Fruit fly (Drosophila melanogaster) whole organism, wandering third instar larva: Measurements from ENCODE around the gene drd.

ENCODE experiments used
- Abd-B ChIP-seq: fragments of >200 bp; optimal IDR thresholded peaks from 2 replicates; lab custom pipeline; 2017; ENCODE audit warnings: missing biosample characterization, missing genetic modification characterization
- CG32264 ChIP-seq: fragments of 200-800 bp; sonication (Bioruptor generic); optimal IDR thresholded peaks from 2 replicates; lab custom pipeline; 2016; ENCODE audit warnings: missing biosample characterization, missing genetic modification characterization
- CG9705 ChIP-seq: fragments of 200-800 bp; sonication (Bioruptor generic); optimal IDR thresholded peaks from 2 replicates; lab custom pipeline; 2018; ENCODE audit warnings: missing biosample characterization, mild to moderate bottlenecking, missing genetic modification characterization
- CrebA ChIP-seq: fragments of 200-800 bp; sonication (Bioruptor generic); optimal IDR thresholded peaks from 2 replicates; lab custom pipeline; 2016; ENCODE audit warnings: missing biosample characterization, mild to moderate bottlenecking, missing genetic modification characterization, borderline replicate concordance
- Dfd ChIP-seq: fragments of >200 bp; optimal IDR thresholded peaks from 2 replicates; lab custom pipeline; 2017; ENCODE audit warnings: missing biosample characterization, missing genetic modification characterization
- Dif ChIP-seq: fragments of 200-275, 200-300 bp; sonication (Bioruptor generic); optimal IDR thresholded peaks from 2 replicates; lab custom pipeline; 2018; ENCODE audit warnings: missing biosample characterization, missing genetic modification characterization; ENCODE audit not compliant: partially characterized antibody
- GATAd ChIP-seq: sonication (Bioruptor generic); optimal IDR thresholded peaks from 2 replicates; lab custom pipeline; 2016; ENCODE audit warnings: missing biosample characterization, missing genetic modification characterization
- HLH106 ChIP-seq: fragments of 200-800 bp; optimal IDR thresholded peaks from 3 replicates; lab custom pipeline; 2019; ENCODE audit warnings: missing biosample characterization, mild to moderate bottlenecking, missing genetic modification characterization, moderate library complexity
- Hnf4 ChIP-seq: fragments of 200-800 bp; sonication (Bioruptor generic); optimal IDR thresholded peaks from 2 replicates; lab custom pipeline; 2016; ENCODE audit warnings: missing biosample characterization, mild to moderate bottlenecking, missing genetic modification characterization
- Hr83 ChIP-seq: fragments of 200-300 bp; sonication (Bioruptor generic); optimal IDR thresholded peaks from 2 replicates; lab custom pipeline; 2016; ENCODE audit warnings: missing biosample characterization, mild to moderate bottlenecking, missing genetic modification characterization, moderate library complexity; ENCODE audit not compliant: poor library complexity, severe bottlenecking
- Mio ChIP-seq: sonication (Bioruptor generic); optimal IDR thresholded peaks from 2 replicates; lab custom pipeline; 2016; ENCODE audit warnings: missing biosample characterization, missing genetic modification characterization
- Myc ChIP-seq: fragments of >200 bp; optimal IDR thresholded peaks from 2 replicates; lab custom pipeline; 2017
- N ChIP-seq: fragments of >200 bp; optimal IDR thresholded peaks from 2 replicates; lab custom pipeline; 2018; ENCODE audit warnings: missing biosample characterization, missing external identifiers, missing genetic modification characterization
- OdsH ChIP-seq: fragments of 200-800 bp; sonication (Bioruptor generic); optimal IDR thresholded peaks from 2 replicates; lab custom pipeline; 2016; ENCODE audit warnings: missing biosample characterization, mild to moderate bottlenecking, missing genetic modification characterization
- Rel ChIP-seq, 2 experiments: fragments of 200-800 bp; sonication (Bioruptor generic) in 1 of 2; optimal IDR thresholded peaks; 2 replicates in 1 of 2; 3 replicates in 1 of 2; lab custom pipeline; 2016 to 2019; ENCODE audit warnings: mild to moderate bottlenecking in 2 of 2, missing biosample characterization in 2 of 2, missing genetic modification characterization in 2 of 2, moderate library complexity in 1 of 2
- Sp1 ChIP-seq: fragments of 200-800 bp; sonication (Bioruptor generic); optimal IDR thresholded peaks from 3 replicates; lab custom pipeline; 2019; ENCODE audit warnings: missing biosample characterization, mild to moderate bottlenecking, missing genetic modification characterization, moderate library complexity
- Vsx2 ChIP-seq: fragments of 200-300, 225-300 bp; sonication (Bioruptor generic); optimal IDR thresholded peaks from 2 replicates; lab custom pipeline; 2018; ENCODE audit warnings: missing biosample characterization, missing genetic modification characterization; ENCODE audit not compliant: partially characterized antibody
- brk ChIP-seq: fragments of 200-800 bp; sonication (Bioruptor generic); optimal IDR thresholded peaks from 2 replicates; lab custom pipeline; 2016; ENCODE audit warnings: missing biosample characterization, mild to moderate bottlenecking, missing genetic modification characterization
- dl ChIP-seq, 2 experiments: fragments of 175-275, 200-275 bp in 1 of 2; fragments of 200-275 bp in 1 of 2; sonication (Bioruptor generic); optimal IDR thresholded peaks; lab custom pipeline; 2018; ENCODE audit warnings: mild to moderate bottlenecking in 2 of 2, missing biosample characterization in 2 of 2, missing genetic modification characterization in 2 of 2, moderate library complexity in 2 of 2; ENCODE audit not compliant: partially characterized antibody in 2 of 2, insufficient read depth in 1 of 2
- ey ChIP-seq: fragments of 200-800 bp; sonication (Bioruptor generic); optimal IDR thresholded peaks from 2 replicates; lab custom pipeline; 2016; ENCODE audit warnings: missing biosample characterization, missing genetic modification characterization
- foxo ChIP-seq, 2 experiments: fragments of 200-800 bp; sonication (Bioruptor generic); optimal IDR thresholded peaks; 2 replicates in 1 of 2; 3 replicates in 1 of 2; lab custom pipeline; 2016 to 2017; ENCODE audit warnings: missing biosample characterization in 2 of 2, missing genetic modification characterization in 2 of 2
- fru ChIP-seq: fragments of 200-800 bp; sonication (Bioruptor generic); optimal IDR thresholded peaks from 3 replicates; lab custom pipeline; 2016; ENCODE audit warnings: missing biosample characterization, mild to moderate bottlenecking, missing genetic modification characterization
- h ChIP-seq: fragments of 200-800 bp; sonication (Bioruptor generic); optimal IDR thresholded peaks from 3 replicates; lab custom pipeline; 2016; ENCODE audit warnings: missing biosample characterization, mild to moderate bottlenecking, missing genetic modification characterization
- jim ChIP-seq: fragments of 175-275, 200-325 bp; sonication (Bioruptor generic); optimal IDR thresholded peaks from 2 replicates; lab custom pipeline; 2016; ENCODE audit warnings: missing biosample characterization, mild to moderate bottlenecking, missing genetic modification characterization
- lola ChIP-seq: fragments of >200 bp; optimal IDR thresholded peaks from 2 replicates; lab custom pipeline; 2017; ENCODE audit warnings: missing biosample characterization, missing genetic modification characterization
- pan ChIP-seq: fragments of >200 bp; optimal IDR thresholded peaks from 2 replicates; lab custom pipeline; 2017
- psq ChIP-seq: fragments of 200-800 bp; sonication (Bioruptor generic); optimal IDR thresholded peaks from 3 replicates; lab custom pipeline; 2017; ENCODE audit warnings: missing biosample characterization, mild to moderate bottlenecking, missing genetic modification characterization, moderate library complexity
- rgr ChIP-seq: fragments of 200-800 bp; sonication (Bioruptor generic); optimal IDR thresholded peaks from 3 replicates; lab custom pipeline; 2016; ENCODE audit warnings: missing biosample characterization, mild to moderate bottlenecking, missing genetic modification characterization
- sage ChIP-seq: fragments of 200-800 bp; sonication (Bioruptor generic); optimal IDR thresholded peaks from 2 replicates; lab custom pipeline; 2016; ENCODE audit warnings: missing biosample characterization, mild to moderate bottlenecking, missing genetic modification characterization
- sv ChIP-seq: fragments of 200-800 bp; sonication (Bioruptor generic); optimal IDR thresholded peaks from 3 replicates; lab custom pipeline; 2016; ENCODE audit warnings: missing biosample characterization, missing genetic modification characterization
- tai ChIP-seq: sonication (Bioruptor generic); optimal IDR thresholded peaks from 2 replicates; lab custom pipeline; 2016; ENCODE audit warnings: missing biosample characterization, missing genetic modification characterization
- woc ChIP-seq: sonication (Bioruptor generic); optimal IDR thresholded peaks from 2 replicates; lab custom pipeline; 2016; ENCODE audit warnings: missing biosample characterization, mild to moderate bottlenecking, missing genetic modification characterization

The drd gene

DNA sequence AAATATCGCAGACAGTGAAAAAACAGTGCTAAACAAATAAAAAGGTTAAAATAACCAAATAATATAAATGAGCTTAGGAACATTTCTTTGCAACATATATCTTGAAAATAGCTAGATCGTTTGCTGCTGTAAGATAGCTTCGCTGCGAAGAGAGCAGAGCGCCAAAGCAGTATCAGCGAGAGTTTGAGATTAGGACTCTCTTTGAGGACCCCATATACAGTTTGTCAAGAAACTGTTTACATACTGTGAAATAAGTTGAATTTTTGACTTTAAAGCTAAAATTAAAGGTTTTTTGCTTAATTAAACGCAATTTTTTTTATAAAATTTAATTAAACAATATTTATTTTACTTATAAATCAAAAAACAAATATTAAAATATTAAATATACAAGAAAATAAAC is 48.9 kb upstream of the drd start:
- TF ChIP-seq Mio (GFP tag; lab: Kevin White, UChicago) (no peak), Dfd (GFP tag; lab: Kevin White, UChicago) (no peak), Rel (GFP tag; optimal IDR thresholded peaks at IDR 0.05; lab: Kevin White, UChicago) (no peak), Rel (tag; optimal IDR thresholded peaks at IDR 0.05; lab: Kevin White, UChicago) (no peak), Vsx2 (GFP tag; lab: Kevin White, UChicago) (no peak), fru (GFP tag; lab: Kevin White, UChicago) (no peak), sage (GFP tag; lab: Kevin White, UChicago) (no peak), h (GFP tag; lab: Kevin White, UChicago) (no peak), Myc (lab: Kevin White, UChicago) (no peak), tai (GFP tag; lab: Kevin White, UChicago) (no peak), N (GFP tag; lab: Kevin White, UChicago) (no peak), dl (GFP tag; optimal IDR thresholded peaks at IDR 0.05; lab: Kevin White, UChicago; ENCODE audit: insufficient read depth in 1 of 2, partially characterized antibody in 2 of 2) (no peak)

DNA sequence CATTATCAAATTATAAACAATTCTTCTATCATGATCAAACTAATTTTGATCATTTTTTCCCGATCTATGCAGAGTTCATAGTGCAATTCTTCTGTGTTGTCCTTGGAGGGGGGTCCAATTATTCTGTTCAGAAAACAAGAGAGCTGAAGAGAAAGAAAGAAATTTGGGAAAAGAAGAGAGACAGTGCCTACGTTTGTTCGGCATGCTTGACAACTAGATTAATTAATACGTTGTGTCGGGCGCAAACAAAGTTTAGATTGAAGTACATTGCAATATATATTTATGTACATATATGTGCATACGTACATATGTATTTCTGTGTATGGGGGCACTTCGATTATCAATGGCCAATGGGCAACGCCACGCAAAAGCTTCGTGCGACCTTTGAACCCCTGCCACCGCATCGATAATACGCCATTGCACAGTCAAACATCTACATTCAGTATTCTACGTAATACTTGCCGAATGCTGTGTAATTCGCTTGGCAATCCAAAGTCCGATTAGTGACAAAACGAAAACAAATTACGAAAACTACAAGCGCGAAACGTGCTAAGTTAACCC is 47.9 kb upstream of the drd start:
- TF ChIP-seq sv: no peak
- peak; percentile 28 for TF ChIP-seq Hnf4 (GFP tag; lab: Kevin White, UChicago)
- TF ChIP-seq, all 38 proteins: peak for 1

DNA sequence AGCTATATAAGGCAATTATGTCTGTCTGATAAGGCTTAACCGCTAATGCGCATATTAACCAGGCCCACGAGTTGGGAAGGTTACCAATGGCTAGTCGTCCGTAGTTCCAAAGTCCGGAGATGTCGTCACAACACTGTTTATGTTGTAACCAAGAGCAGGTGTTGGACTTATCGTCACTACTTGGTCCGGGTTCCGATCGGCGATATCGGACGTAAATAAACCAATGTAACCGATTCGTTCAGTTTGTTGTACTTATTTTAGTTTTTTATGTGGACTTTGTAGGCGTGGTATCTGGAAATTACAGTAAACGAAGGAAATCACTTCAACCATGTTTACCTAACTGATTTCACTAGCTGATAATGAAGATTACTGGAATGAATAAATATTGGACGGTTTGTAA is 47.2 kb upstream of the drd start:
- TF ChIP-seq psq (GFP tag; lab: Kevin White, UChicago) (no peak), dl (GFP tag; optimal IDR thresholded peaks at IDR 0.05; lab: Kevin White, UChicago; ENCODE audit: insufficient read depth in 1 of 2, partially characterized antibody in 2 of 2) (no peak), CG32264 (no peak), Abd-B (GFP tag; lab: Kevin White, UChicago) (no peak), Dfd (GFP tag; lab: Kevin White, UChicago) (no peak), N (GFP tag; lab: Kevin White, UChicago) (no peak), fru (GFP tag; lab: Kevin White, UChicago) (no peak), Sp1 (GFP tag; lab: Kevin White, UChicago) (no peak), Hnf4 (GFP tag; lab: Kevin White, UChicago) (no peak), CG9705 (no peak)

DNA sequence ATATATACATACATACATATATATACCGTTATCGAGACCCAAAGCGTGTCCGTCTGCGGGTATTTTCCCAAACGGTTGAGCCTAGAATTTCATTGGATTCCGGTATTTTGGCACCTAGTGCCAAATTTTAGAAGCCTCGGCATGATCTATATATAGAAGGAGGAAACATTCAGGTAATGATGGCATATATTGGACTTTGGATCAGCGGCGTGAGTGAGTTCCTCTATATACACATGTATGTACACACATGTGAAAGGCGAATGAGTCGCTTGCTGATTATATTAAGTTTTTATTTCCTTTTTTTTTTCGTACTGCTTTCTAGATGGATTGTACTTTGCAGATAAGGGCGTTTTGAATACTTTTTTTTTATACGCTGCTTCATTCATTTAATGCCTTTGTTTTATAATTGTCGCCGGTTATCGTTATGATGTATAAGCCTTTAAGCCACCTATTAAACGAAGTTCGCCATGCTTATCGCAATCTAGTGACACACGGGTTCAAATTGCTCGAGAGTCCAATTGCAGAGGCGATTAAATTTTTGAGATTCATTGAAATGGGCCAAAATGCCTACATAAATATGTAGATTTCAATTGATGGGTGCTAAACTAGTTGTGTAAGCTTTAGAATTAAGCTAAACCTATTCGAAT is 46.3 kb upstream of the drd start:
- peak; percentile 48 for TF ChIP-seq Hnf4 (GFP tag; lab: Kevin White, UChicago)
- no peak for TF ChIP-seq Dfd (GFP tag; lab: Kevin White, UChicago)
- peak; percentile 6 for TF ChIP-seq Sp1 (GFP tag; lab: Kevin White, UChicago)
- TF ChIP-seq woc: no peak
- TF ChIP-seq N (GFP tag; lab: Kevin White, UChicago): no peak
- no peak for TF ChIP-seq jim
- no peak for TF ChIP-seq OdsH
- TF ChIP-seq CG32264: no peak
- no peak for TF ChIP-seq Mio (GFP tag; lab: Kevin White, UChicago)
- TF ChIP-seq Rel (GFP tag; optimal IDR thresholded peaks at IDR 0.05; lab: Kevin White, UChicago): no peak
- TF ChIP-seq Rel (tag; optimal IDR thresholded peaks at IDR 0.05; lab: Kevin White, UChicago): peak; percentile 49
- TF ChIP-seq Vsx2 (GFP tag; lab: Kevin White, UChicago): no peak
- no peak for TF ChIP-seq Dif (GFP tag; lab: Kevin White, UChicago)
- TF ChIP-seq fru (GFP tag; lab: Kevin White, UChicago): no peak

DNA sequence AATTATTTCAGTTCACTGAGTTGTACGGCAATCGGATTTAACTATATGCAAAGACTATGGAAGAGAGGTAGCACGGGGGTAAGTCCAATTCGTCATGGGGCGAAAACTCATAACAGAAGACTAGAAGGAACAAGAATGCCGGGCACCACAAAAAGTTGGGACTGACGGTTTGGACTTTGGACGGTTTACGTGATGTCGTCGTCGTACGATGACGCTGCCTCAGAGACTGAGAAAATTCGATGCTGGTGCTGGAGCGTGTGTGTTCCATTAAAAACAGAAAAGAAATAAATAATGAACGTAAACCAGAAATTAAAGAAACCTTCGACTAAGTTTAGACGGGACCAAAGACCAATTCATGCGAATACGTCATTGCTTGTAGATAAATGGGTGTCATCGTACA is 45.6 kb upstream of the drd start:
- no peak for TF ChIP-seq ey (GFP tag; lab: Kevin White, UChicago)
- TF ChIP-seq CrebA (GFP tag; lab: Kevin White, UChicago): no peak
- TF ChIP-seq Hnf4 (GFP tag; lab: Kevin White, UChicago): peak; percentile 45

DNA sequence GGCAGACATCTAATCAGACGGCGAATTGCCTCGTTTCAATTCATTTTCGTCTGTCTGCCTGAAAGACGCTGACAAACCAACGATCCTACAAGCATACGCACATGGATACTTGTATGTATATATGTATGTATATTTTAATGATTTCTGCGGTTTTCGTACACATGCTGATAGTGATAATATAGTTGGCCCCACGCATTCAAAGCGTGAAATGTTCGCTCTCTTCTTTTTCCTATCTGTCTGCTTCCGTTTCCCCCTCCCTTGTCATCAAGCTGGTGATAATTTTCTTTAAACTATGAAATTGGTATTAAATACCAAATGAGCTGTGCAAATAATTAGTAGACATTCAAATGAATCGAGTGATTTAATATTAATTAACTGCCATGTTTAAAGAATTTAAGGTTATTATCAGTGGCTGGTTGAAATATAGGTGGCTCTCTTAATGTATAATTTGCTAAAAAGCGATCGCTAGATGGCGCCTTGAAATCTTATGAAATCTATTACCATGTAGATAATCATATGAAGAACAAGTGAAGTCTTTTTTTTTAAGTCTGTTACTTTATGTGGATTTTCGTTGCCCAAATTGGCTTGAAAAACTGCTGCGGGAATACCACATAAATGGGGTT is 44.7 kb upstream of the drd start, which contains the start of gene CG33177:
Gene CG33177, plus strand, starts transcription at position 588 of the 623 bp plus-strand sequence.
- no peak for TF ChIP-seq brk (GFP tag; lab: Kevin White, UChicago)
- TF ChIP-seq CG9705: peak; percentile 20
- no peak for TF ChIP-seq GATAd
- no peak for TF ChIP-seq lola (GFP tag; lab: Kevin White, UChicago)
- TF ChIP-seq jim: no peak
- TF ChIP-seq Mio (GFP tag; lab: Kevin White, UChicago): no peak
- TF ChIP-seq HLH106 (tag; lab: Kevin White, UChicago): peak; percentile 16
- TF ChIP-seq fru (GFP tag; lab: Kevin White, UChicago): peak; percentile 39
- TF ChIP-seq rgr (GFP tag; lab: Kevin White, UChicago): peak; percentile 3
- TF ChIP-seq h (GFP tag; lab: Kevin White, UChicago): peak; percentile 7
- TF ChIP-seq tai (GFP tag; lab: Kevin White, UChicago): peak; percentile 35
- peak; percentile 36 for TF ChIP-seq Hnf4 (GFP tag; lab: Kevin White, UChicago)
- TF ChIP-seq Dfd (GFP tag; lab: Kevin White, UChicago): no peak
- TF ChIP-seq N (GFP tag; lab: Kevin White, UChicago): no peak
- TF ChIP-seq pan: no peak
- TF ChIP-seq foxo (GFP tag; optimal IDR thresholded peaks at IDR 0.05; lab: Kevin White, UChicago): peak in 1 of 2 experiments; percentile 38
- no peak for TF ChIP-seq sage (GFP tag; lab: Kevin White, UChicago)
- TF ChIP-seq Hr83 (GFP tag; lab: Kevin White, UChicago): no peak
